Fruit fly (Drosophila melanogaster): ENCODE results near the gene daed.

The daed gene

dm6 chr2L:2227316-2227715, 11.2 kb upstream of the daed start:
- TF ChIP-seq CG6808 (GFP tag; optimal IDR thresholded peaks at IDR 0.05): peak; percentile 65
- peak; percentile 67 for TF ChIP-seq Ets96B (tag; optimal IDR thresholded peaks at IDR 0.05)
- peak; percentile 80 for TF ChIP-seq CG8632 (GFP tag; optimal IDR thresholded peaks at IDR 0.05)
- TF ChIP-seq CG16779 (tag; optimal IDR thresholded peaks at IDR 0.05): peak; percentile 53
- peak; percentile 76 for TF ChIP-seq topi (GFP tag; optimal IDR thresholded peaks at IDR 0.05)
- no peak for TF ChIP-seq Hr38 (GFP tag; optimal IDR thresholded peaks at IDR 0.05)
- TF ChIP-seq CG11762 (GFP tag; optimal IDR thresholded peaks at IDR 0.05; ENCODE audit: insufficient read depth): peak; percentile 62
- peak; percentile 30 for TF ChIP-seq Blimp-1 (GFP tag; optimal IDR thresholded peaks at IDR 0.05)
- no peak for TF ChIP-seq Eip93F (GFP tag; optimal IDR thresholded peaks at IDR 0.05)
- no peak for TF ChIP-seq CG8319 (GFP tag; optimal IDR thresholded peaks at IDR 0.05)
- peak; percentile 76 for TF ChIP-seq Smox (GFP tag; optimal IDR thresholded peaks at IDR 0.05)
- peak; percentile 56 for TF ChIP-seq fd85E (GFP tag; optimal IDR thresholded peaks at IDR 0.05)
- TF ChIP-seq lz (GFP tag; optimal IDR thresholded peaks at IDR 0.05): peak; percentile 70
- peak; percentile 65 for TF ChIP-seq Sox15 (GFP tag; optimal IDR thresholded peaks at IDR 0.05)
- TF ChIP-seq CG34406 (GFP tag; optimal IDR thresholded peaks at IDR 0.05): peak; percentile 80
- peak; percentile 88 for TF ChIP-seq Eip78C (GFP tag)
- TF ChIP-seq CG6163 (GFP tag; IDR thresholded peaks at IDR 0.05): peak; percentile 87
- peak; percentile 72 for TF ChIP-seq CG6276 (GFP tag; optimal IDR thresholded peaks at IDR 0.05)
- peak; percentile 68 for TF ChIP-seq dac (GFP tag; optimal IDR thresholded peaks at IDR 0.05)
- TF ChIP-seq net (GFP tag; optimal IDR thresholded peaks at IDR 0.05): peak; percentile 88
- TF ChIP-seq CG1621 (tag; optimal IDR thresholded peaks at IDR 0.05): peak; percentile 63
- TF ChIP-seq Eip75B (GFP tag; optimal IDR thresholded peaks at IDR 0.05): peak; percentile 76
- TF ChIP-seq CG11294 (GFP tag; IDR thresholded peaks at IDR 0.05): peak; percentile 70
- TF ChIP-seq OdsH (GFP tag; optimal IDR thresholded peaks at IDR 0.05): peak; percentile 85
- peak; percentile 86 for TF ChIP-seq CG3919 (GFP tag; optimal IDR thresholded peaks at IDR 0.05)
- peak; percentile 66 for TF ChIP-seq CG3032 (tag; optimal IDR thresholded peaks at IDR 0.05)
- peak; percentile 58 for TF ChIP-seq spab (GFP tag; optimal IDR thresholded peaks at IDR 0.05)
- TF ChIP-seq CG6792 (GFP tag; optimal IDR thresholded peaks at IDR 0.05): peak; percentile 81
- TF ChIP-seq ss (GFP tag; optimal IDR thresholded peaks at IDR 0.05): peak; percentile 29 to 33
- peak; percentile 83 for TF ChIP-seq CG31627 (GFP tag; optimal IDR thresholded peaks at IDR 0.05)
- TF ChIP-seq CG9139 (GFP tag; optimal IDR thresholded peaks at IDR 0.05): no peak
- peak; percentile 86 for TF ChIP-seq pdm3 (GFP tag; optimal IDR thresholded peaks at IDR 0.05)
- TF ChIP-seq fkh (GFP tag; optimal IDR thresholded peaks at IDR 0.05): no peak
- TF ChIP-seq fd59A (GFP tag; optimal IDR thresholded peaks at IDR 0.05): peak; percentile 58
- TF ChIP-seq Hr39 (GFP tag; optimal IDR thresholded peaks at IDR 0.05): peak; percentile 77
- peak; percentile 81 for TF ChIP-seq Met (GFP tag; optimal IDR thresholded peaks at IDR 0.05)
- peak; percentile 94 for TF ChIP-seq svp (GFP tag)
- peak; percentile 60 for TF ChIP-seq Lpt (GFP tag; optimal IDR thresholded peaks at IDR 0.05)
- peak; percentile 81 for TF ChIP-seq CG8119 (GFP tag; IDR thresholded peaks at IDR 0.05)
- TF ChIP-seq CG32006 (GFP tag; optimal IDR thresholded peaks at IDR 0.05): peak; percentile 80
- TF ChIP-seq achi (GFP tag; optimal IDR thresholded peaks at IDR 0.05): peak; percentile 74
- peak; percentile 65 for TF ChIP-seq vri (GFP tag; optimal IDR thresholded peaks at IDR 0.05)
- peak; percentile 87 for TF ChIP-seq esn (GFP tag; optimal IDR thresholded peaks at IDR 0.05)
- peak; percentile 78 for TF ChIP-seq acj6 (GFP tag; optimal IDR thresholded peaks at IDR 0.05)
- peak; percentile 47 for TF ChIP-seq CG11902 (GFP tag; optimal IDR thresholded peaks at IDR 0.05)
- TF ChIP-seq CG15336 (GFP tag; IDR thresholded peaks at IDR 0.05): peak; percentile 87
- peak; percentile 75 for TF ChIP-seq CG10631 (GFP tag; optimal IDR thresholded peaks at IDR 0.05)
- peak; percentile 87 for TF ChIP-seq Hr4 (GFP tag; optimal IDR thresholded peaks at IDR 0.05)
- TF ChIP-seq CG6854 (GFP tag; optimal IDR thresholded peaks at IDR 0.05): peak; percentile 30
- TF ChIP-seq Gug (GFP tag; IDR thresholded peaks at IDR 0.05): peak; percentile 75
- TF ChIP-seq CG4318 (GFP tag; optimal IDR thresholded peaks at IDR 0.05): no peak
- peak; percentile 68 for TF ChIP-seq Ets21C (GFP tag; optimal IDR thresholded peaks at IDR 0.05)
